Worm (Caenorhabditis elegans) whole organism, late embryonic: Measurements from ENCODE around the gene D2096.12.
A peak's percentile ranks its signal among the peaks of the same experiment; 100 is the strongest.

ENCODE experiments used
- C08G9.2 ChIP-seq: sonication (generic microtip); optimal IDR thresholded peaks from 2 replicates; lab custom pipeline; 2016; ENCODE audit warnings: mild to moderate bottlenecking, missing genetic modification characterization, moderate library complexity, missing compliant biosample characterization
- C38D4.7 ChIP-seq: fragments of 200-800 bp; sonication (Bioruptor generic); optimal IDR thresholded peaks from 2 replicates; lab custom pipeline; 2018; ENCODE audit warnings: mild to moderate bottlenecking, missing genetic modification characterization, moderate library complexity, missing compliant biosample characterization
- F13H6.1 ChIP-seq: sonication (generic microtip); optimal IDR thresholded peaks from 2 replicates; lab custom pipeline; 2016; ENCODE audit warnings: missing genetic modification characterization, missing compliant biosample characterization
- K02D7.2 ChIP-seq: sonication (generic microtip); optimal IDR thresholded peaks from 2 replicates; lab custom pipeline; 2017; ENCODE audit warnings: mild to moderate bottlenecking, missing genetic modification characterization, missing compliant biosample characterization
- K09A11.1 ChIP-seq: sonication (generic microtip); optimal IDR thresholded peaks from 2 replicates; lab custom pipeline; 2017; ENCODE audit warnings: antibody characterized with exemption, mild to moderate bottlenecking, missing genetic modification characterization, missing compliant biosample characterization; ENCODE audit not compliant: insufficient read depth
- T23F11.4 ChIP-seq: fragments of 200-800 bp; sonication (Bioruptor generic); optimal IDR thresholded peaks from 2 replicates; lab custom pipeline; 2018; ENCODE audit warnings: mild to moderate bottlenecking, missing genetic modification characterization, missing compliant biosample characterization
- Y22D7AL.16 ChIP-seq: sonication (generic microtip); optimal IDR thresholded peaks from 2 replicates; lab custom pipeline; 2016; ENCODE audit warnings: missing genetic modification characterization, missing compliant biosample characterization
- ahr-1 ChIP-seq: sonication (generic microtip); optimal IDR thresholded peaks from 2 replicates; lab custom pipeline; 2016; ENCODE audit warnings: missing genetic modification characterization, missing compliant biosample characterization
- ama-1 ChIP-seq: fragments of 150-350 bp; optimal IDR thresholded peaks from 2 replicates; lab custom pipeline; 2014
- ceh-14 ChIP-seq: sonication (generic microtip); optimal IDR thresholded peaks from 2 replicates; lab custom pipeline; 2016; ENCODE audit warnings: missing genotype, missing genetic modification characterization, missing compliant biosample characterization
- ceh-18 ChIP-seq: sonication (generic microtip); optimal IDR thresholded peaks from 2 replicates; lab custom pipeline; 2016; ENCODE audit warnings: missing genetic modification characterization, missing compliant biosample characterization
- ceh-19 ChIP-seq: fragments of 200-800 bp; sonication (Bioruptor generic); optimal IDR thresholded peaks from 2 replicates; lab custom pipeline; 2018; ENCODE audit warnings: mild to moderate bottlenecking, missing genetic modification characterization, missing compliant biosample characterization
- ceh-24 ChIP-seq: sonication (generic microtip); optimal IDR thresholded peaks from 2 replicates; lab custom pipeline; 2016; ENCODE audit warnings: mild to moderate bottlenecking, missing genetic modification characterization, missing compliant biosample characterization
- ceh-30 ChIP-seq: fragments of 150-350 bp; optimal IDR thresholded peaks from 2 replicates; lab custom pipeline; 2014; ENCODE audit warnings: missing biosample characterization, missing genetic modification characterization
- ceh-48 ChIP-seq: sonication (generic microtip); optimal IDR thresholded peaks from 2 replicates; lab custom pipeline; 2016; ENCODE audit warnings: missing genetic modification characterization, inconsistent platforms, missing compliant biosample characterization
- ceh-6 ChIP-seq: fragments of 200-800 bp; sonication (Bioruptor generic); optimal IDR thresholded peaks from 2 replicates; lab custom pipeline; 2018; ENCODE audit warnings: mild to moderate bottlenecking, missing genetic modification characterization, missing compliant biosample characterization
- ceh-9 ChIP-seq: sonication (generic microtip); optimal IDR thresholded peaks from 2 replicates; lab custom pipeline; 2016; ENCODE audit warnings: mild to moderate bottlenecking, missing genetic modification characterization, inconsistent platforms, missing compliant biosample characterization
- che-1 ChIP-seq: sonication (generic microtip); optimal IDR thresholded peaks from 2 replicates; lab custom pipeline; 2016; ENCODE audit warnings: mild to moderate bottlenecking, missing genetic modification characterization, missing compliant biosample characterization
- dve-1 ChIP-seq: sonication (generic microtip); optimal IDR thresholded peaks from 2 replicates; lab custom pipeline; 2017; ENCODE audit warnings: antibody characterized with exemption, mild to moderate bottlenecking, missing genetic modification characterization, missing compliant biosample characterization
- elt-2 ChIP-seq: sonication (generic microtip); optimal IDR thresholded peaks from 2 replicates; lab custom pipeline; 2016; ENCODE audit warnings: missing genetic modification reagents, missing genetic modification characterization, missing compliant biosample characterization
- ets-4 ChIP-seq: sonication (generic microtip); optimal IDR thresholded peaks from 2 replicates; lab custom pipeline; 2016; ENCODE audit warnings: missing genetic modification characterization, missing compliant biosample characterization
- eyg-1 ChIP-seq: sonication (generic microtip); optimal IDR thresholded peaks from 2 replicates; lab custom pipeline; 2016; ENCODE audit warnings: missing genotype, missing genetic modification characterization, missing compliant biosample characterization
- fax-1 ChIP-seq: sonication (generic microtip); optimal IDR thresholded peaks from 2 replicates; lab custom pipeline; 2016; ENCODE audit warnings: missing genotype, missing genetic modification characterization, missing compliant biosample characterization
- fkh-10 ChIP-seq: fragments of 150-350 bp; optimal IDR thresholded peaks from 2 replicates; lab custom pipeline; 2014; ENCODE audit warnings: missing biosample characterization, missing genetic modification reagents, missing genetic modification characterization
- gmeb-2 ChIP-seq: sonication (generic microtip); optimal IDR thresholded peaks from 2 replicates; lab custom pipeline; 2016; ENCODE audit warnings: missing genetic modification characterization, inconsistent platforms, missing compliant biosample characterization
- hlh-13 ChIP-seq: fragments of 200-800 bp; sonication (Bioruptor generic); optimal IDR thresholded peaks from 2 replicates; lab custom pipeline; 2018; ENCODE audit warnings: mild to moderate bottlenecking, missing genetic modification characterization, missing compliant biosample characterization
- hlh-15 ChIP-seq: sonication (generic microtip); optimal IDR thresholded peaks from 2 replicates; lab custom pipeline; 2016; ENCODE audit warnings: missing genetic modification characterization, missing compliant biosample characterization
- hlh-8 ChIP-seq: sonication (generic microtip); optimal IDR thresholded peaks from 2 replicates; lab custom pipeline; 2016; ENCODE audit warnings: missing genotype, missing genetic modification characterization, missing compliant biosample characterization
- lin-11 ChIP-seq: fragments of 200-800 bp; sonication (Bioruptor generic); optimal IDR thresholded peaks from 2 replicates; lab custom pipeline; 2018; ENCODE audit warnings: mild to moderate bottlenecking, missing genetic modification characterization, missing compliant biosample characterization
- madf-2 ChIP-seq: sonication (generic microtip); optimal IDR thresholded peaks from 2 replicates; lab custom pipeline; 2017; ENCODE audit warnings: missing genetic modification characterization, missing compliant biosample characterization
- mec-3 ChIP-seq: sonication (generic microtip); optimal IDR thresholded peaks from 2 replicates; lab custom pipeline; 2016; ENCODE audit warnings: borderline replicate concordance, missing genetic modification characterization, missing compliant biosample characterization
- nfya-1 ChIP-seq: sonication (generic microtip); optimal IDR thresholded peaks from 2 replicates; lab custom pipeline; 2017; ENCODE audit warnings: missing genetic modification characterization, mild to moderate bottlenecking, missing compliant biosample characterization, antibody characterized with exemption, moderate library complexity
- nhr-11 ChIP-seq: fragments of 150-350 bp; optimal IDR thresholded peaks from 2 replicates; lab custom pipeline; 2014; ENCODE audit warnings: missing biosample characterization, missing genetic modification characterization
- nhr-232 ChIP-seq: sonication (generic microtip); optimal IDR thresholded peaks from 2 replicates; lab custom pipeline; 2016; ENCODE audit warnings: missing genetic modification characterization, missing compliant biosample characterization
- npax-4 ChIP-seq: sonication (generic microtip); optimal IDR thresholded peaks from 2 replicates; lab custom pipeline; 2016; ENCODE audit warnings: missing genetic modification characterization, missing compliant biosample characterization
- pag-3 ChIP-seq: sonication (generic microtip); optimal IDR thresholded peaks from 2 replicates; lab custom pipeline; 2016; ENCODE audit warnings: missing compliant biosample characterization, missing genetic modification characterization, borderline replicate concordance
- pat-9 ChIP-seq: fragments of 200-800 bp; sonication (Bioruptor generic); optimal IDR thresholded peaks from 2 replicates; lab custom pipeline; 2018; ENCODE audit warnings: mild to moderate bottlenecking, missing genetic modification characterization, moderate library complexity, missing compliant biosample characterization
- pax-1 ChIP-seq: fragments of 150-350 bp; optimal IDR thresholded peaks from 2 replicates; lab custom pipeline; 2014; ENCODE audit warnings: missing biosample characterization, missing genetic modification characterization
- pha-2 ChIP-seq: sonication (generic microtip); optimal IDR thresholded peaks from 2 replicates; lab custom pipeline; 2017; ENCODE audit warnings: mild to moderate bottlenecking, missing genetic modification characterization, missing compliant biosample characterization
- pha-4 ChIP-seq: fragments of 150-350 bp; optimal IDR thresholded peaks from 2 replicates; lab custom pipeline; 2018; ENCODE audit warnings: missing biosample characterization, missing genetic modification reagents, missing genetic modification characterization
- pqm-1 ChIP-seq: sonication (generic microtip); optimal IDR thresholded peaks from 2 replicates; lab custom pipeline; 2016; ENCODE audit warnings: missing genetic modification characterization, missing compliant biosample characterization
- pros-1 ChIP-seq: fragments of 150-350 bp; optimal IDR thresholded peaks from 2 replicates; lab custom pipeline; 2014; ENCODE audit warnings: missing biosample characterization, missing genetic modification reagents, missing genetic modification characterization
- ref-2 ChIP-seq: sonication (generic microtip); optimal IDR thresholded peaks from 2 replicates; lab custom pipeline; 2016; ENCODE audit warnings: missing genetic modification characterization, missing compliant biosample characterization
- sdc-2 ChIP-seq: sonication (generic microtip); optimal IDR thresholded peaks from 2 replicates; lab custom pipeline; 2016; ENCODE audit warnings: missing genotype, missing genetic modification characterization, missing compliant biosample characterization
- sox-2 ChIP-seq: fragments of 200-800 bp; sonication (Bioruptor generic); IDR thresholded peaks from 2 replicates; pipeline ENCODE4 v1.3.6; 2022; ENCODE audit warnings: missing genetic modification reagents, missing genetic modification characterization, missing compliant biosample characterization
- syd-9 ChIP-seq: sonication (generic microtip); optimal IDR thresholded peaks from 2 replicates; lab custom pipeline; 2016; ENCODE audit warnings: mild to moderate bottlenecking, missing genetic modification characterization, moderate library complexity, missing compliant biosample characterization
- tbx-2 ChIP-seq: sonication (generic microtip); optimal IDR thresholded peaks from 2 replicates; lab custom pipeline; 2016; ENCODE audit warnings: missing genetic modification characterization, missing compliant biosample characterization
- ttx-3 ChIP-seq: sonication (generic microtip); optimal IDR thresholded peaks from 2 replicates; lab custom pipeline; 2016; ENCODE audit warnings: missing genetic modification reagents, missing genetic modification characterization, missing compliant biosample characterization
- unc-3 ChIP-seq, 2 experiments: fragments of 200-800 bp in 1 of 2; sonication (Bioruptor generic) in 1 of 2; sonication (generic microtip) in 1 of 2; conservative IDR thresholded peaks in 1 of 2; optimal IDR thresholded peaks in 1 of 2; 2 replicates each; pipeline versions ENCODE4 v1.3.6 to Lab custom; 2016 to 2022; ENCODE audit warnings: missing compliant biosample characterization in 2 of 2, missing genetic modification characterization in 2 of 2, missing genetic modification reagents in 1 of 2
- unc-42 ChIP-seq: sonication (generic microtip); optimal IDR thresholded peaks from 2 replicates; lab custom pipeline; 2016; ENCODE audit warnings: missing genotype, missing genetic modification characterization, missing compliant biosample characterization
- zip-5 ChIP-seq: sonication (generic microtip); optimal IDR thresholded peaks from 2 replicates; lab custom pipeline; 2016; ENCODE audit warnings: missing genetic modification characterization, missing compliant biosample characterization
- ztf-16 ChIP-seq: sonication (generic microtip); optimal IDR thresholded peaks from 2 replicates; lab custom pipeline; 2017; ENCODE audit warnings: missing genetic modification characterization, missing compliant biosample characterization

D2096.12 gene

ce11 chrIV:8375381-8375780 is 12.1 kb downstream of the D2096.12 start:
- peak; percentile 92 for TF ChIP-seq ref-2 (tag; lab: Kevin White, UChicago)
- peak; percentile 67 for TF ChIP-seq hlh-15 (tag; lab: Kevin White, UChicago)
- TF ChIP-seq ceh-18 (tag; lab: Kevin White, UChicago), result peak; percentile 59
- peak; percentile 77 for TF ChIP-seq eyg-1 (tag; lab: Kevin White, UChicago)
- peak; percentile 49 for TF ChIP-seq pros-1 (tag; lab: Kevin White, UChicago)
- TF ChIP-seq sdc-2 (tag; lab: Kevin White, UChicago), result peak; percentile 77
- peak; percentile 66 for TF ChIP-seq fax-1
- peak; percentile 9 for TF ChIP-seq ceh-9 (tag; lab: Kevin White, UChicago)
- TF ChIP-seq che-1, result peak; percentile 86
- TF ChIP-seq fkh-10 (GFP tag; lab: Kevin White, UChicago), result peak; percentile 73
- TF ChIP-seq syd-9, result peak; percentile 89
- TF ChIP-seq dve-1 (tag; lab: Kevin White, UChicago), result peak; percentile 85
- TF ChIP-seq gmeb-2 (tag; lab: Kevin White, UChicago), result peak; percentile 81
- TF ChIP-seq mec-3, result no peak
- peak; percentile 86 for TF ChIP-seq tbx-2
- peak; percentile 39 for TF ChIP-seq pag-3 (tag; lab: Kevin White, UChicago)
- peak; percentile 82 for TF ChIP-seq ttx-3 (tag; lab: Kevin White, UChicago)
- peak; percentile 34 for TF ChIP-seq ets-4 (tag; lab: Kevin White, UChicago)
- peak; percentile 66 for TF ChIP-seq hlh-8 (tag; lab: Kevin White, UChicago)
- TF ChIP-seq nhr-11 (tag; lab: Kevin White, UChicago), result no peak
- TF ChIP-seq C38D4.7 (GFP tag; lab: Kevin White, UChicago), result peak; percentile 87
- TF ChIP-seq npax-4 (tag; lab: Kevin White, UChicago), result peak; percentile 77
- peak; percentile 83 for TF ChIP-seq hlh-13 (GFP tag; lab: Kevin White, UChicago)
- TF ChIP-seq ceh-48 (tag; lab: Kevin White, UChicago), result peak; percentile 77
- peak; percentile 63 for TF ChIP-seq T23F11.4 (GFP tag; lab: Kevin White, UChicago)
- peak; percentile 33 for TF ChIP-seq ahr-1 (tag; lab: Kevin White, UChicago)
- no peak for TF ChIP-seq pax-1
- TF ChIP-seq lin-11 (tag; lab: Kevin White, UChicago), result peak; percentile 84
- peak; percentile 51 for TF ChIP-seq K02D7.2 (tag; lab: Kevin White, UChicago)
- TF ChIP-seq nfya-1 (tag; lab: Kevin White, UChicago), result peak; percentile 67
- TF ChIP-seq sox-2 (GFP tag; lab: Robert Waterston, UW), result peak; percentile 72
- peak; percentile 16 for TF ChIP-seq pqm-1 (tag; lab: Kevin White, UChicago)
- peak; percentile 67 for TF ChIP-seq K09A11.1
- TF ChIP-seq unc-3 (GFP tag; conservative IDR thresholded peaks at IDR 0.05; lab: Robert Waterston, UW), result peak; percentile 65; the same call in 1 of the 2 replicates
- peak; percentile 79 for TF ChIP-seq unc-3 (tag; optimal IDR thresholded peaks at IDR 0.05; lab: Kevin White, UChicago)
- no peak for TF ChIP-seq ceh-24 (tag; lab: Kevin White, UChicago)
- peak; percentile 53 for TF ChIP-seq ceh-30 (tag; lab: Kevin White, UChicago)
- TF ChIP-seq unc-42 (tag; lab: Kevin White, UChicago), result peak; percentile 61
- TF ChIP-seq pat-9, result peak; percentile 87
- peak; percentile 86 for TF ChIP-seq pha-2 (tag; lab: Kevin White, UChicago)
- TF ChIP-seq nhr-232, result peak; percentile 82
- TF ChIP-seq ceh-6 (GFP tag; lab: Kevin White, UChicago), result peak; percentile 87
- peak; percentile 94 for TF ChIP-seq elt-2 (tag; lab: Kevin White, UChicago)
- TF ChIP-seq zip-5, result peak; percentile 70
- TF ChIP-seq Y22D7AL.16, result peak; percentile 70
- peak; percentile 69 for TF ChIP-seq C08G9.2 (tag; lab: Kevin White, UChicago)
- no peak for TF ChIP-seq ama-1
- peak; percentile 64 for TF ChIP-seq F13H6.1 (tag; lab: Kevin White, UChicago)
- TF ChIP-seq ztf-16 (tag; lab: Kevin White, UChicago), result peak; percentile 82
- TF ChIP-seq madf-2 (tag; lab: Kevin White, UChicago), result peak; percentile 86
- TF ChIP-seq ceh-19 (GFP tag; lab: Kevin White, UChicago), result peak; percentile 75
- no peak for TF ChIP-seq pha-4 (tag; lab: Kevin White, UChicago)
- peak; percentile 62 for TF ChIP-seq ceh-14
